Fruit fly (Drosophila melanogaster): ENCODE data around the gene CG11068.

- peak; percentile 13 for TF ChIP-seq CG7045 (GFP tag; optimal IDR thresholded peaks at IDR 0.05)
- no peak for TF ChIP-seq bab1 (GFP tag; optimal IDR thresholded peaks at IDR 0.05)
- no peak for TF ChIP-seq Crg-1 (GFP tag; optimal IDR thresholded peaks at IDR 0.05)
- TF ChIP-seq cic (GFP tag; optimal IDR thresholded peaks at IDR 0.05), result peak; percentile 13
These were observed 33.8 kb downstream of the CG11068 start for dm6 chrX:13988861-13989260.

Measured in whole organism, adult.